Fruit fly (Drosophila melanogaster) whole organism, embryonic: ENCODE measurements around the gene CG42554.

Source experiments
- Adf1 ChIP-seq: fragments of 200-800 bp; sonication (Bioruptor generic); IDR thresholded peaks from 2 replicates; pipeline ENCODE4 v1.3.6; 2022; ENCODE audit warnings: missing biosample characterization, missing genetic modification characterization
- Bteb2 ChIP-seq: fragments of 200-800 bp; sonication (Bioruptor generic); optimal IDR thresholded peaks from 2 replicates; lab custom pipeline; 2016; ENCODE audit warnings: missing biosample characterization, missing genetic modification characterization
- CG10431 ChIP-seq: fragments of 200-800 bp; sonication (Bioruptor generic); optimal IDR thresholded peaks from 3 replicates; lab custom pipeline; 2018; ENCODE audit warnings: missing biosample characterization, mild to moderate bottlenecking, missing genetic modification characterization
- CG11093 ChIP-seq: fragments of 200-800 bp; sonication (Bioruptor generic); IDR thresholded peaks from 3 replicates; pipeline ENCODE4 v1.3.6; 2022; ENCODE audit warnings: missing biosample characterization, missing genetic modification characterization
- CG11398 ChIP-seq: fragments of 200-800 bp; sonication (Bioruptor generic); optimal IDR thresholded peaks from 2 replicates; lab custom pipeline; 2016; ENCODE audit warnings: missing biosample characterization, missing genetic modification characterization
- CG11696 ChIP-seq: fragments of 200-800 bp; sonication (Bioruptor generic); IDR thresholded peaks from 2 replicates; pipeline ENCODE4 v1.3.6; 2022; ENCODE audit warnings: missing biosample characterization, missing genetic modification characterization
- CG12744 ChIP-seq: fragments of 200-800 bp; sonication (Bioruptor generic); optimal IDR thresholded peaks from 2 replicates; lab custom pipeline; 2016; ENCODE audit warnings: missing biosample characterization, missing genetic modification characterization
- CG12942 ChIP-seq: fragments of 200-800 bp; sonication (Bioruptor generic); optimal IDR thresholded peaks from 3 replicates; lab custom pipeline; 2016; ENCODE audit warnings: missing biosample characterization, missing genetic modification characterization
- CG13894 ChIP-seq: fragments of 200-800 bp; sonication (Bioruptor generic); optimal IDR thresholded peaks from 3 replicates; lab custom pipeline; 2018; ENCODE audit warnings: missing biosample characterization, mild to moderate bottlenecking, missing genetic modification characterization, moderate library complexity
- CG14050 ChIP-seq: fragments of 200-800 bp; sonication (Bioruptor generic); IDR thresholded peaks from 3 replicates; pipeline ENCODE4 v1.3.6; 2022; ENCODE audit warnings: missing biosample characterization, missing genetic modification characterization
- CG15269 ChIP-seq: fragments of 200-800 bp; sonication (Bioruptor generic); optimal IDR thresholded peaks from 2 replicates; lab custom pipeline; 2018; ENCODE audit warnings: missing biosample characterization, mild to moderate bottlenecking, missing genetic modification characterization, moderate library complexity
- CG15479 ChIP-seq: fragments of 200-800 bp; sonication (Bioruptor generic); optimal IDR thresholded peaks from 3 replicates; lab custom pipeline; 2019; ENCODE audit warnings: missing biosample characterization, mild to moderate bottlenecking, missing genetic modification characterization, moderate library complexity
- CG17359 ChIP-seq: fragments of 200-800 bp; sonication (Bioruptor generic); optimal IDR thresholded peaks from 3 replicates; lab custom pipeline; 2018; ENCODE audit warnings: missing biosample characterization, mild to moderate bottlenecking, missing genetic modification characterization, moderate library complexity
- CG18011 ChIP-seq: fragments of 200-800 bp; sonication (Bioruptor generic); optimal IDR thresholded peaks from 2 replicates; lab custom pipeline; 2017; ENCODE audit warnings: missing biosample characterization, missing genetic modification characterization, mild to moderate bottlenecking, moderate library complexity, missing genotype
- CG2889 ChIP-seq: fragments of 200-800 bp; sonication (Bioruptor generic); IDR thresholded peaks from 3 replicates; pipeline ENCODE4 v1.3.6; 2022; ENCODE audit warnings: missing biosample characterization, missing genetic modification characterization
- CG34376 ChIP-seq: fragments of 200-800 bp; sonication (Bioruptor generic); optimal IDR thresholded peaks from 2 replicates; lab custom pipeline; 2018; ENCODE audit warnings: missing biosample characterization, mild to moderate bottlenecking, missing genetic modification characterization
- CG3726 ChIP-seq: fragments of 200-800 bp; sonication (Bioruptor generic); IDR thresholded peaks from 3 replicates; pipeline ENCODE4, ENCODE4 v1.3.6; 2022; ENCODE audit warnings: missing biosample characterization, missing genetic modification characterization
- CG4730 ChIP-seq: fragments of 200-800 bp; sonication (Bioruptor generic); IDR thresholded peaks from 2 replicates; pipeline ENCODE4 v1.3.6; 2022; ENCODE audit warnings: missing biosample characterization, missing genetic modification characterization
- CG4820 ChIP-seq: fragments of 200-800 bp; sonication (Bioruptor generic); optimal IDR thresholded peaks from 3 replicates; lab custom pipeline; 2016; ENCODE audit warnings: missing biosample characterization, missing genetic modification characterization
- CG8388 ChIP-seq: fragments of 200-800 bp; sonication (Bioruptor generic); optimal IDR thresholded peaks from 2 replicates; lab custom pipeline; 2019; ENCODE audit warnings: missing biosample characterization, mild to moderate bottlenecking, missing genetic modification characterization, moderate library complexity
- CG8944 ChIP-seq: fragments of 200-800 bp; sonication (Bioruptor generic); optimal IDR thresholded peaks from 3 replicates; lab custom pipeline; 2016; ENCODE audit warnings: missing biosample characterization, missing genetic modification characterization
- CkIIα-i1 ChIP-seq: fragments of 200-800 bp; sonication (Bioruptor generic); IDR thresholded peaks from 2 replicates; pipeline ENCODE4 v1.3.6; 2022; ENCODE audit warnings: missing biosample characterization, missing genetic modification characterization
- Dek ChIP-seq: fragments of 200-800 bp; sonication (Bioruptor generic); optimal IDR thresholded peaks from 3 replicates; lab custom pipeline; 2019; ENCODE audit warnings: missing biosample characterization, mild to moderate bottlenecking, missing genetic modification characterization, moderate library complexity
- Dfd ChIP-seq, 2 experiments: fragments of >200 bp; optimal IDR thresholded peaks; 2 replicates each; lab custom pipeline; 2017; ENCODE audit warnings: missing biosample characterization in 2 of 2, missing genetic modification characterization in 2 of 2
- Dll ChIP-seq: fragments of 200-800 bp; sonication (Bioruptor generic); IDR thresholded peaks from 4 replicates; pipeline ENCODE4 v1.3.6; 2022; ENCODE audit warnings: missing biosample characterization, missing genetic modification characterization; ENCODE audit not compliant: partially characterized antibody
- H15 ChIP-seq: fragments of 200-800 bp; sonication (Bioruptor generic); IDR thresholded peaks from 3 replicates; pipeline ENCODE4 v1.3.6; 2022; ENCODE audit warnings: missing biosample characterization, missing genetic modification characterization
- HLH3B ChIP-seq: fragments of 200-800 bp; sonication (Bioruptor generic); IDR thresholded peaks from 2 replicates; pipeline ENCODE4 v1.3.6; 2022; ENCODE audit warnings: missing biosample characterization, missing genetic modification characterization
- MTF-1 ChIP-seq: fragments of 200-800 bp; sonication (Bioruptor generic); optimal IDR thresholded peaks from 2 replicates; lab custom pipeline; 2018; ENCODE audit warnings: missing biosample characterization, mild to moderate bottlenecking, missing genetic modification characterization, borderline replicate concordance
- NK7.1 ChIP-seq: fragments of 200-800 bp; sonication (Bioruptor generic); optimal IDR thresholded peaks from 3 replicates; lab custom pipeline; 2016; ENCODE audit warnings: missing biosample characterization, missing genetic modification characterization
- Nf-YB ChIP-seq: fragments of 200-800 bp; sonication (Bioruptor generic); optimal IDR thresholded peaks from 3 replicates; lab custom pipeline; 2019; ENCODE audit warnings: missing biosample characterization, mild to moderate bottlenecking, missing genetic modification characterization, moderate library complexity
- Optix ChIP-seq: fragments of 200-800 bp; sonication (Bioruptor generic); IDR thresholded peaks from 3 replicates; pipeline ENCODE4 v1.3.6; 2022; ENCODE audit warnings: missing biosample characterization, missing genetic modification characterization
- Stat92E ChIP-seq, 3 experiments: fragments of >200 bp in 2 of 3; fragments of 200-800 bp in 1 of 3; sonication (Bioruptor generic) in 1 of 3; optimal IDR thresholded peaks; 2 replicates each; lab custom pipeline; 2017 to 2019; ENCODE audit warnings: missing biosample characterization in 3 of 3, missing genetic modification characterization in 3 of 3, mild to moderate bottlenecking in 1 of 3, moderate library complexity in 1 of 3
- ato ChIP-seq: fragments of 200-800 bp; sonication (Bioruptor generic); IDR thresholded peaks from 2 replicates; pipeline ENCODE4 v1.3.6; 2022; ENCODE audit warnings: missing biosample characterization, missing genetic modification characterization; ENCODE audit not compliant: partially characterized antibody
- chm ChIP-seq: fragments of 200-800 bp; sonication (Bioruptor generic); IDR thresholded peaks from 2 replicates; pipeline ENCODE4 v1.3.6; 2022; ENCODE audit warnings: missing biosample characterization, missing genetic modification characterization
- dm ChIP-seq: fragments of 200-800 bp; sonication (Bioruptor generic); optimal IDR thresholded peaks from 3 replicates; lab custom pipeline; 2016; ENCODE audit warnings: missing biosample characterization, missing genetic modification characterization
- dmrt99B ChIP-seq: fragments of 200-800 bp; sonication (Bioruptor generic); optimal IDR thresholded peaks from 2 replicates; lab custom pipeline; 2018; ENCODE audit warnings: missing biosample characterization, mild to moderate bottlenecking, missing genetic modification characterization, moderate library complexity
- ftz-f1 ChIP-seq: fragments of 200-800 bp; sonication (Bioruptor generic); optimal IDR thresholded peaks from 2 replicates; lab custom pipeline; 2016; ENCODE audit warnings: missing biosample characterization, missing genetic modification characterization
- hbn ChIP-seq: fragments of 200-800 bp; sonication (Bioruptor generic); IDR thresholded peaks from 2 replicates; pipeline ENCODE4 v1.3.6; 2022; ENCODE audit warnings: missing biosample characterization, missing genetic modification characterization; ENCODE audit not compliant: partially characterized antibody
- jumu ChIP-seq: fragments of 200-800 bp; sonication (Bioruptor generic); optimal IDR thresholded peaks from 3 replicates; lab custom pipeline; 2016; ENCODE audit warnings: missing biosample characterization, missing genetic modification characterization
- maf-S ChIP-seq: fragments of 200-800 bp; sonication (Bioruptor generic); optimal IDR thresholded peaks from 2 replicates; lab custom pipeline; 2016; ENCODE audit warnings: missing biosample characterization, missing genetic modification characterization
- nmo ChIP-seq: fragments of 200-800 bp; sonication (Bioruptor generic); optimal IDR thresholded peaks from 2 replicates; lab custom pipeline; 2018; ENCODE audit warnings: missing biosample characterization, mild to moderate bottlenecking, missing genetic modification characterization, moderate library complexity
- org-1 ChIP-seq: fragments of 200-800 bp; sonication (Bioruptor generic); optimal IDR thresholded peaks from 2 replicates; lab custom pipeline; 2017; ENCODE audit warnings: missing biosample characterization, missing genetic modification characterization
- pfk ChIP-seq: fragments of 200-800 bp; sonication (Bioruptor generic); optimal IDR thresholded peaks from 2 replicates; lab custom pipeline; 2018; ENCODE audit warnings: missing biosample characterization, mild to moderate bottlenecking, missing genetic modification characterization, moderate library complexity
- pros ChIP-seq: fragments of 200-800 bp; sonication (Bioruptor generic); optimal IDR thresholded peaks from 3 replicates; lab custom pipeline; 2019; ENCODE audit warnings: missing biosample characterization, mild to moderate bottlenecking, missing genetic modification characterization, moderate library complexity
- pum ChIP-seq: fragments of 200-800 bp; sonication (Bioruptor generic); optimal IDR thresholded peaks from 2 replicates; lab custom pipeline; 2016; ENCODE audit warnings: missing biosample characterization, missing genetic modification characterization
- slou ChIP-seq: fragments of 200-800 bp; sonication (Bioruptor generic); optimal IDR thresholded peaks from 3 replicates; lab custom pipeline; 2016; ENCODE audit warnings: missing biosample characterization, missing genetic modification characterization
- tgo ChIP-seq: fragments of 200-800 bp; sonication (Bioruptor generic); IDR thresholded peaks from 3 replicates; pipeline ENCODE4 v1.3.6; 2022; ENCODE audit warnings: missing biosample characterization, missing genetic modification characterization
- tup ChIP-seq: fragments of 200-800 bp; sonication (Bioruptor generic); optimal IDR thresholded peaks from 2 replicates; lab custom pipeline; 2016; ENCODE audit warnings: missing biosample characterization, mild to moderate bottlenecking, missing genetic modification characterization, moderate library complexity
- zen2 ChIP-seq: fragments of 200-800 bp; sonication (Bioruptor generic); IDR thresholded peaks from 3 replicates; pipeline ENCODE4 v1.3.6; 2022; ENCODE audit warnings: missing biosample characterization, missing genetic modification characterization; ENCODE audit not compliant: partially characterized antibody

Gene CG42554

DNA sequence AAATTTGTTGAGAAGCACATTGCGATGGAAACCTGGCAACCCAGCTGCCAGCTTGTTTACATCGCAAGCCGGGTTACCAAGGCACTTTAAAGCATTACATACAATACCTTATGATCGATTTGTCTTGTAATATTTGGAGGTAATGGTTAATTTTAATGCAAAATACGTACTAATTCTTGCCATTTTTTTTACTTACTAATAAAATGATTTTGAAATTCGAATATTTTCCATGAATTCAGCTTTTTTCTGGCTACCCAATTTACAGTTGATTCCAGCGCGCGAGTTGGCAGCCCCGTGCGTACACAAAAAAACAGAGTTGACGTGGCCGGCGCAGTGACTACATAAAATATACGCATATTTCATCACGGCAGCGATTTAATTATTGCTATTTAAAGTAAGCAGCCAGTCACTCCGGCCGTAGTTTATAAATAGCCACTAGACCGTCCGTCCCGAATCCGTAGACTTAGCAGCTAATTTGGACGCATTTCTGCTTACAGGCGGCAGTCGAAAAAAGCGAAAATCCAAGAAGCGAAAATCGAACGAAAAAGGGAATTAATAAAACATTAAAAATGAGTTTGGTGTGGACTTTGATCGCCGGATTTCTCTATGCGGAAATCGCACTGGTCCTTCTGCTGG lies 2.2 kb downstream of the CG42554 start, which contains the start of the genes CG13901 and CG13887 (continued):
- peak; percentile 76 for TF ChIP-seq CG11398
- TF ChIP-seq CG15269 (tag; lab: Kevin White, UChicago): peak; percentile 89
- peak; percentile 94 for TF ChIP-seq nmo
- TF ChIP-seq HLH3B (GFP tag; lab: Robert Waterston, UW): peak; percentile 87
- peak; percentile 78 for TF ChIP-seq CG11093 (GFP tag; lab: Robert Waterston, UW)
- peak; percentile 72 for TF ChIP-seq Adf1 (GFP tag; lab: Robert Waterston, UW)
- TF ChIP-seq dm: peak; percentile 94
- TF ChIP-seq tgo: peak; percentile 89
- TF ChIP-seq pfk (GFP tag; lab: Kevin White, UChicago): peak; percentile 26
- peak; percentile 68; the same call in 1 of the 3 replicates for TF ChIP-seq CG3726 (GFP tag; lab: Robert Waterston, UW)
- TF ChIP-seq CG12744 (GFP tag; lab: Kevin White, UChicago): peak; percentile 85
- no peak for TF ChIP-seq ato
- TF ChIP-seq CkIIα-i1: no peak
- TF ChIP-seq pum (GFP tag; lab: Kevin White, UChicago): peak; percentile 94
- peak; percentile 80 for TF ChIP-seq CG2889 (GFP tag; lab: Robert Waterston, UW)
- no peak for TF ChIP-seq zen2 (GFP tag; lab: Robert Waterston, UW)
- TF ChIP-seq CG4730 (GFP tag; lab: Robert Waterston, UW): peak; percentile 71
- peak; percentile 91 for TF ChIP-seq CG13894 (tag; lab: Kevin White, UChicago)
- peak; percentile 95 for TF ChIP-seq CG8944 (GFP tag; lab: Kevin White, UChicago)
- peak; percentile 91 for TF ChIP-seq CG34376 (GFP tag; lab: Kevin White, UChicago)
- peak; percentile 81 for TF ChIP-seq H15 (GFP tag; lab: Robert Waterston, UW)
- no peak for TF ChIP-seq Dfd (GFP tag; optimal IDR thresholded peaks at IDR 0.05; lab: Kevin White, UChicago)
- peak; percentile 91 for TF ChIP-seq Bteb2
- TF ChIP-seq org-1 (GFP tag; lab: Kevin White, UChicago): peak; percentile 80
- peak; percentile 86 for TF ChIP-seq Dek (tag; lab: Kevin White, UChicago)
- peak; percentile 59; the same call in 2 of the 4 replicates for TF ChIP-seq Dll
- TF ChIP-seq CG15479 (GFP tag; lab: Kevin White, UChicago): peak; percentile 40
- peak; percentile 92 for TF ChIP-seq maf-S
- peak; percentile 61 for TF ChIP-seq ftz-f1 (GFP tag; lab: Kevin White, UChicago)
- peak; percentile 77 for TF ChIP-seq NK7.1
- TF ChIP-seq CG10431 (GFP tag; lab: Kevin White, UChicago): peak; percentile 33
- peak; percentile 70 for TF ChIP-seq Nf-YB (GFP tag; lab: Kevin White, UChicago)
- TF ChIP-seq chm: peak; percentile 84
- TF ChIP-seq tup (GFP tag; lab: Kevin White, UChicago): peak; percentile 82
- TF ChIP-seq CG14050: peak; percentile 73; the same call in 2 of the 3 replicates
- TF ChIP-seq CG17359 (tag; lab: Kevin White, UChicago): peak; percentile 87
- peak; percentile 83 for TF ChIP-seq CG8388 (GFP tag; lab: Kevin White, UChicago)
- TF ChIP-seq CG11696: peak; percentile 76
- peak; percentile 90 for TF ChIP-seq CG12942 (GFP tag; lab: Kevin White, UChicago)
- peak; percentile 87 for TF ChIP-seq CG18011
- TF ChIP-seq jumu (GFP tag; lab: Kevin White, UChicago): peak; percentile 92
- no peak for TF ChIP-seq hbn (GFP tag; lab: Robert Waterston, UW)
- TF ChIP-seq MTF-1 (GFP tag; lab: Kevin White, UChicago): peak; percentile 23
- TF ChIP-seq Stat92E (GFP tag; optimal IDR thresholded peaks at IDR 0.05; lab: Kevin White, UChicago): no peak
- peak; percentile 91 for TF ChIP-seq CG4820 (GFP tag; lab: Kevin White, UChicago)
- TF ChIP-seq slou (GFP tag; lab: Kevin White, UChicago): peak; percentile 86
- peak; percentile 84 for TF ChIP-seq dmrt99B
- TF ChIP-seq Optix (GFP tag; lab: Robert Waterston, UW): peak; percentile 78
- peak; percentile 2 for TF ChIP-seq pros (GFP tag; lab: Kevin White, UChicago)
